Worm (Caenorhabditis elegans) whole organism, young adult: ENCODE results near the gene set-1.

ENCODE experiments used
- C17E4.6 ChIP-seq: fragments of 200-800 bp; sonication (Bioruptor generic); IDR thresholded peaks from 2 replicates; pipeline ENCODE4 v1.3.6; 2022; ENCODE audit warnings: missing genetic modification reagents, missing genetic modification characterization, missing compliant biosample characterization
- D2030.7 ChIP-seq: fragments of 200-800 bp; sonication (Bioruptor generic); IDR thresholded peaks from 2 replicates; pipeline ENCODE4 v1.3.6; 2022; ENCODE audit warnings: missing genetic modification reagents, missing genetic modification characterization, missing compliant biosample characterization
- F10E7.11 ChIP-seq: sonication (generic microtip); optimal IDR thresholded peaks from 2 replicates; lab custom pipeline; 2017; ENCODE audit warnings: mild to moderate bottlenecking, missing genetic modification characterization, moderate library complexity, missing compliant biosample characterization
- F33H1.4 ChIP-seq: fragments of 200-800 bp; sonication (Bioruptor generic); IDR thresholded peaks from 2 replicates; pipeline ENCODE4 v1.3.6; 2022; ENCODE audit warnings: missing genetic modification reagents, missing genetic modification characterization, missing compliant biosample characterization
- F37B4.10 ChIP-seq: fragments of 200-800 bp; sonication (Bioruptor generic); IDR thresholded peaks from 2 replicates; pipeline ENCODE4 v1.3.6; 2022; ENCODE audit warnings: missing genetic modification characterization, missing compliant biosample characterization
- F49E8.2 ChIP-seq: sonication (generic microtip); optimal IDR thresholded peaks from 3 replicates; lab custom pipeline; 2017; ENCODE audit warnings: missing genetic modification characterization, mild to moderate bottlenecking, missing compliant biosample characterization, antibody characterized with exemption, moderate library complexity; ENCODE audit not compliant: insufficient read depth
- K11D2.4 ChIP-seq: fragments of 200-800 bp; sonication (Bioruptor generic); IDR thresholded peaks from 2 replicates; pipeline ENCODE4 v1.3.6; 2022; ENCODE audit warnings: missing genetic modification reagents, missing genetic modification characterization, missing compliant biosample characterization
- Y53G8AR.9 ChIP-seq: fragments of 200-800 bp; sonication (Bioruptor generic); conservative IDR thresholded peaks from 2 replicates; pipeline ENCODE4 v1.3.6; 2022; ENCODE audit warnings: missing genetic modification reagents, missing genetic modification characterization, missing compliant biosample characterization
- Y56A3A.18 ChIP-seq: fragments of 200-800 bp; sonication (Bioruptor generic); IDR thresholded peaks from 2 replicates; pipeline ENCODE4 v1.3.6; 2022; ENCODE audit warnings: missing genetic modification reagents, missing genetic modification characterization, missing compliant biosample characterization
- ZK185.1 ChIP-seq: sonication (generic microtip); optimal IDR thresholded peaks from 2 replicates; lab custom pipeline; 2016; ENCODE audit warnings: mild to moderate bottlenecking, missing genetic modification characterization, missing compliant biosample characterization; ENCODE audit not compliant: poor library complexity, severe bottlenecking
- aptf-2 ChIP-seq: fragments of 200-800 bp; sonication (Bioruptor generic); conservative IDR thresholded peaks from 2 replicates; pipeline ENCODE4 v1.3.6; 2022; ENCODE audit warnings: missing genetic modification reagents, missing genetic modification characterization, missing compliant biosample characterization
- atf-7 ChIP-seq: sonication (generic microtip); optimal IDR thresholded peaks from 2 replicates; lab custom pipeline; 2017; ENCODE audit warnings: mild to moderate bottlenecking, missing genetic modification characterization, missing compliant biosample characterization
- athp-1 ChIP-seq: sonication (generic microtip); optimal IDR thresholded peaks from 2 replicates; lab custom pipeline; 2017; ENCODE audit warnings: mild to moderate bottlenecking, missing genetic modification characterization, missing compliant biosample characterization
- attf-6 ChIP-seq: fragments of 200-800 bp; sonication (Bioruptor generic); IDR thresholded peaks from 2 replicates; pipeline ENCODE4 v1.3.6; 2022; ENCODE audit warnings: missing genetic modification reagents, missing genetic modification characterization, missing compliant biosample characterization
- cebp-1 ChIP-seq, 2 experiments: fragments of 200-800 bp in 1 of 2; sonication (Bioruptor generic) in 1 of 2; sonication (generic microtip) in 1 of 2; IDR thresholded peaks in 1 of 2; optimal IDR thresholded peaks in 1 of 2; 2 replicates each; pipeline versions ENCODE4 v1.3.6 to Lab custom; 2017 to 2022; ENCODE audit warnings: missing compliant biosample characterization in 2 of 2, missing genetic modification characterization in 2 of 2, mild to moderate bottlenecking in 1 of 2, missing genetic modification reagents in 1 of 2, moderate library complexity in 1 of 2
- ceh-100 ChIP-seq: fragments of 200-800 bp; sonication (Bioruptor generic); IDR thresholded peaks from 2 replicates; pipeline ENCODE4 v1.3.6; 2022; ENCODE audit warnings: missing genetic modification reagents, missing genetic modification characterization, missing compliant biosample characterization
- ceh-27 ChIP-seq: fragments of 200-800 bp; sonication (Bioruptor generic); optimal IDR thresholded peaks from 2 replicates; lab custom pipeline; 2018; ENCODE audit warnings: mild to moderate bottlenecking, missing genetic modification characterization, moderate library complexity, missing compliant biosample characterization
- dox-1 ChIP-seq: fragments of 200-800 bp; sonication (Bioruptor generic); IDR thresholded peaks from 2 replicates; pipeline ENCODE4 v1.3.6; 2022; ENCODE audit warnings: missing genetic modification reagents, missing genetic modification characterization, missing compliant biosample characterization
- dpl-1 ChIP-seq: fragments of 150-350 bp; optimal IDR thresholded peaks from 2 replicates; lab custom pipeline; 2014; ENCODE audit warnings: missing biosample characterization, missing genetic modification reagents, missing genetic modification characterization
- efl-1 ChIP-seq: fragments of 150-350 bp; optimal IDR thresholded peaks from 2 replicates; lab custom pipeline; 2014; ENCODE audit warnings: missing biosample characterization, missing genetic modification reagents, missing genetic modification characterization
- egrh-3 ChIP-seq: fragments of 200-800 bp; sonication (Bioruptor generic); IDR thresholded peaks from 2 replicates; pipeline ENCODE4 v1.3.6; 2022; ENCODE audit warnings: missing genetic modification reagents, missing genetic modification characterization, missing compliant biosample characterization
- gei-17 ChIP-seq: fragments of 200-800 bp; sonication (Bioruptor generic); optimal IDR thresholded peaks from 2 replicates; lab custom pipeline; 2018; ENCODE audit warnings: mild to moderate bottlenecking, missing genetic modification characterization, missing compliant biosample characterization
- hmg-1.2 ChIP-seq: fragments of 200-800 bp; sonication (Bioruptor generic); IDR thresholded peaks from 2 replicates; pipeline ENCODE4 v1.3.6; 2022; ENCODE audit warnings: missing genetic modification reagents, missing genetic modification characterization, missing compliant biosample characterization
- hsf-1 ChIP-seq: fragments of 200-800 bp; sonication (Bioruptor generic); IDR thresholded peaks from 2 replicates; pipeline ENCODE4 v1.3.6; 2022; ENCODE audit warnings: missing genetic modification reagents, missing genetic modification characterization, missing compliant biosample characterization
- lag-1 ChIP-seq: fragments of 200-800 bp; sonication (Bioruptor generic); IDR thresholded peaks from 2 replicates; pipeline ENCODE4 v1.3.6; 2022; ENCODE audit warnings: missing genetic modification reagents, missing genetic modification characterization, missing compliant biosample characterization
- let-607 ChIP-seq, 2 experiments: fragments of 200-800 bp in 1 of 2; sonication (Bioruptor generic) in 1 of 2; sonication (generic microtip) in 1 of 2; optimal IDR thresholded peaks; 2 replicates each; lab custom pipeline; 2016 to 2018; ENCODE audit warnings: mild to moderate bottlenecking in 2 of 2, missing compliant biosample characterization in 2 of 2, missing genetic modification characterization in 2 of 2, moderate library complexity in 2 of 2, missing genotype in 1 of 2
- lin-35 ChIP-seq, 3 experiments: fragments of 150-350 bp in 2 of 3; sonication (generic microtip) in 1 of 3; optimal IDR thresholded peaks; 2 replicates each; lab custom pipeline; 2014 to 2018; ENCODE audit warnings: missing biosample characterization in 3 of 3, missing genetic modification characterization in 3 of 3, missing genetic modification reagents in 3 of 3
- lin-40 ChIP-seq: sonication (generic microtip); optimal IDR thresholded peaks from 2 replicates; lab custom pipeline; 2016; ENCODE audit warnings: missing genetic modification characterization, mild to moderate bottlenecking, missing compliant biosample characterization, missing genotype, missing genetic modification reagents
- lin-54 ChIP-seq: fragments of 200-800 bp; sonication (Bioruptor generic); optimal IDR thresholded peaks from 2 replicates; lab custom pipeline; 2018; ENCODE audit warnings: mild to moderate bottlenecking, missing genetic modification characterization, missing compliant biosample characterization
- madf-10 ChIP-seq: sonication (generic microtip); optimal IDR thresholded peaks from 2 replicates; lab custom pipeline; 2016; ENCODE audit warnings: mild to moderate bottlenecking, missing genetic modification characterization, missing compliant biosample characterization
- madf-3 ChIP-seq: fragments of 200-800 bp; sonication (Bioruptor generic); IDR thresholded peaks from 2 replicates; pipeline ENCODE4 v1.3.6; 2022; ENCODE audit warnings: missing genetic modification reagents, missing genetic modification characterization, missing compliant biosample characterization
- madf-8 ChIP-seq: fragments of 200-800 bp; sonication (Bioruptor generic); conservative IDR thresholded peaks from 2 replicates; pipeline ENCODE4 v1.3.6; 2022; ENCODE audit warnings: missing genetic modification reagents, missing genetic modification characterization, missing compliant biosample characterization
- mcd-1 ChIP-seq: fragments of 200-800 bp; sonication (Bioruptor generic); IDR thresholded peaks from 2 replicates; pipeline ENCODE4 v1.3.6; 2022; ENCODE audit warnings: missing genetic modification reagents, missing genetic modification characterization, missing compliant biosample characterization
- mel-28 ChIP-seq: sonication (generic microtip); optimal IDR thresholded peaks from 2 replicates; lab custom pipeline; 2016; ENCODE audit warnings: borderline replicate concordance, mild to moderate bottlenecking, missing genetic modification characterization, missing compliant biosample characterization
- nfya-1 ChIP-seq: sonication (generic microtip); optimal IDR thresholded peaks from 2 replicates; lab custom pipeline; 2017; ENCODE audit warnings: antibody characterized with exemption, missing compliant biosample characterization, missing genetic modification characterization, borderline replicate concordance; ENCODE audit not compliant: insufficient read depth
- nfya-2 ChIP-seq: fragments of 200-800 bp; sonication (Bioruptor generic); IDR thresholded peaks from 2 replicates; pipeline ENCODE4 v1.3.6; 2022; ENCODE audit warnings: missing genetic modification reagents, missing genetic modification characterization, missing compliant biosample characterization
- nhr-90 ChIP-seq: sonication (generic microtip); optimal IDR thresholded peaks from 2 replicates; lab custom pipeline; 2016; ENCODE audit warnings: missing genotype, mild to moderate bottlenecking, missing genetic modification characterization, missing compliant biosample characterization
- rec-8 ChIP-seq, 2 experiments: sonication (generic microtip); optimal IDR thresholded peaks; 2 replicates each; lab custom pipeline; 2016; ENCODE audit warnings: mild to moderate bottlenecking in 2 of 2, missing genetic modification characterization in 2 of 2, missing genetic modification reagents in 2 of 2, missing genotype in 2 of 2, missing biosample characterization in 1 of 2, missing compliant biosample characterization in 1 of 2, moderate library complexity in 1 of 2
- snpc-1.1 ChIP-seq: sonication (generic microtip); optimal IDR thresholded peaks from 2 replicates; lab custom pipeline; 2017; ENCODE audit warnings: missing genetic modification characterization, mild to moderate bottlenecking, missing compliant biosample characterization, antibody characterized with exemption, moderate library complexity, missing genotype, missing genetic modification reagents; ENCODE audit not compliant: insufficient read depth
- snpc-3.4 ChIP-seq: sonication (generic microtip); optimal IDR thresholded peaks from 2 replicates; lab custom pipeline; 2017; ENCODE audit warnings: missing genetic modification characterization, mild to moderate bottlenecking, missing compliant biosample characterization, antibody characterized with exemption, moderate library complexity, missing genotype, missing genetic modification reagents
- snpc-4 ChIP-seq, 5 experiments: fragments of 150-350 bp in 1 of 5; sonication (generic microtip) in 4 of 5; optimal IDR thresholded peaks; 2 replicates each; lab custom pipeline; 2014 to 2018; ENCODE audit warnings: missing genetic modification characterization in 5 of 5, missing biosample characterization in 3 of 5, antibody characterized with exemption in 2 of 5, mild to moderate bottlenecking in 2 of 5, missing compliant biosample characterization in 2 of 5, missing genotype in 2 of 5, moderate library complexity in 2 of 5, missing genetic modification reagents in 1 of 5
- tlf-1 ChIP-seq: fragments of 200-800 bp; sonication (Bioruptor generic); optimal IDR thresholded peaks from 2 replicates; lab custom pipeline; 2018; ENCODE audit warnings: mild to moderate bottlenecking, missing genetic modification characterization, missing compliant biosample characterization
- unc-62 ChIP-seq: fragments of 150-350 bp; optimal IDR thresholded peaks from 2 replicates; lab custom pipeline; 2014; ENCODE audit warnings: missing biosample characterization, missing genetic modification reagents, missing genetic modification characterization
- ztf-28 ChIP-seq: fragments of 200-800 bp; sonication (Bioruptor generic); IDR thresholded peaks from 2 replicates; pipeline ENCODE4 v1.3.6; 2022; ENCODE audit warnings: missing genetic modification reagents, missing genetic modification characterization, missing compliant biosample characterization
- ztf-3 ChIP-seq: fragments of 200-800 bp; sonication (Bioruptor generic); optimal IDR thresholded peaks from 2 replicates; lab custom pipeline; 2018; ENCODE audit warnings: mild to moderate bottlenecking, missing genetic modification characterization, missing compliant biosample characterization

set-1 gene

DNA sequence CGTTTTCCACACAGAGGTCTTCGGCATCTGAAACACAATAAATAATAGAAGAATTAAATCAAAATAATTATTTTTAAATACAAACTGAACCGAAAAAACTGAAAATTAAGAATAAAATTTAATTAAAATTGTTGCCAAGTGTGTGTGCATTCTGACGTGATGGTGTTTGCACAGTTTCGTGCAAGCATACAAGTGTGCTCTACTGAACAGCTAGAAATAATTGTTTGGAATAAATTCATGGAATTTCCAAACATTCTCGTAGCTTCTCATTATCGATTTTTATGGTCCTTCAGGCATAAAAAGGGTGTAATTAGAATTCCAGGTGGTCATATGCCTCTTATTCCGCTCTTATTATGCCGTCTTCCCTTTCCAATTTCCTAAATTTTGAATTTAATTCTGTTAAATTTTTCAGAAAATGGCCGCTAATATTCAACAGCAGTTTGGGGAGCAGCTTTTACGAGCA is 20.4 kb downstream of the set-1 start, which contains the start of the genes mrps-17 and txdc-9 (continued):
- TF ChIP-seq Y53G8AR.9 (GFP tag; lab: Robert Waterston, UW) (no peak), egrh-3 (GFP tag; lab: Robert Waterston, UW) (no peak), snpc-1.1 (tag; lab: Kevin White, UChicago) (peak; percentile 27), ZK185.1 (tag; lab: Kevin White, UChicago) (peak; percentile 5), mel-28 (tag; lab: Kevin White, UChicago) (no peak), C17E4.6 (GFP tag; lab: Robert Waterston, UW) (no peak), lin-35 (GFP tag; optimal IDR thresholded peaks at IDR 0.05; lab: Kevin White, UChicago) (peak in 1 of 3 experiments; percentile 67), ceh-100 (GFP tag; lab: Robert Waterston, UW) (no peak), F33H1.4 (GFP tag; lab: Robert Waterston, UW) (peak; percentile 41; the same call in 1 of the 2 replicates), dpl-1 (peak; percentile 36), atf-7 (no peak), madf-8 (no peak), unc-62 (GFP tag; lab: Kevin White, UChicago) (no peak), hmg-1.2 (peak; percentile 47; the same call in 1 of the 2 replicates), efl-1 (peak; percentile 47), tlf-1 (no peak), snpc-3.4 (tag; lab: Kevin White, UChicago) (peak; percentile 20), rec-8 (tag; optimal IDR thresholded peaks at IDR 0.05; lab: Kevin White, UChicago) (no peak), F10E7.11 (tag; lab: Kevin White, UChicago) (no peak), lag-1 (GFP tag; lab: Robert Waterston, UW) (no peak), snpc-4 (GFP tag; optimal IDR thresholded peaks at IDR 0.05; lab: Kevin White, UChicago) (no peak), snpc-4 (tag; optimal IDR thresholded peaks at IDR 0.05; lab: Kevin White, UChicago) (peak in 1 of 4 experiments; percentile 35), ztf-28 (GFP tag; lab: Robert Waterston, UW) (no peak), ztf-3 (GFP tag; lab: Kevin White, UChicago) (no peak), nfya-2 (no peak), D2030.7 (GFP tag; lab: Robert Waterston, UW) (0 out of 2 replicates have a peak, but pooled peaks have one; percentile 19), attf-6 (GFP tag; lab: Robert Waterston, UW) (no peak), dox-1 (GFP tag; lab: Robert Waterston, UW) (peak; percentile 40; the same call in 1 of the 2 replicates), gei-17 (GFP tag; lab: Kevin White, UChicago) (no peak), F37B4.10 (GFP tag; lab: Robert Waterston, UW) (no peak), aptf-2 (GFP tag; lab: Robert Waterston, UW) (no peak), cebp-1 (GFP tag; IDR thresholded peaks at IDR 0.05; lab: Robert Waterston, UW) (no peak), cebp-1 (tag; optimal IDR thresholded peaks at IDR 0.05; lab: Kevin White, UChicago) (peak; percentile 48), Y56A3A.18 (GFP tag; lab: Robert Waterston, UW) (no peak), nhr-90 (no peak), let-607 (tag; optimal IDR thresholded peaks at IDR 0.05; lab: Kevin White, UChicago) (peak in 1 of 2 experiments; percentile 35), lin-40 (tag; lab: Kevin White, UChicago) (peak; percentile 33), mcd-1 (peak; percentile 82), nfya-1 (tag; lab: Kevin White, UChicago) (no peak), madf-3 (GFP tag; lab: Robert Waterston, UW) (no peak), madf-10 (tag; lab: Kevin White, UChicago) (no peak), athp-1 (tag; lab: Kevin White, UChicago) (no peak), K11D2.4 (GFP tag; lab: Robert Waterston, UW) (no peak), lin-54 (GFP tag; lab: Kevin White, UChicago) (peak; percentile 42), ceh-27 (GFP tag; lab: Kevin White, UChicago) (peak; percentile 55), F49E8.2 (tag; lab: Kevin White, UChicago) (no peak), hsf-1 (GFP tag; lab: Robert Waterston, UW) (0 out of 2 replicates have a peak, but pooled peaks have one; percentile 27)
